Fruit fly (Drosophila melanogaster): ENCODE results near the gene lft.
A peak's percentile ranks its signal among the peaks of the same experiment; 100 is the strongest.

The lft gene

DNA sequence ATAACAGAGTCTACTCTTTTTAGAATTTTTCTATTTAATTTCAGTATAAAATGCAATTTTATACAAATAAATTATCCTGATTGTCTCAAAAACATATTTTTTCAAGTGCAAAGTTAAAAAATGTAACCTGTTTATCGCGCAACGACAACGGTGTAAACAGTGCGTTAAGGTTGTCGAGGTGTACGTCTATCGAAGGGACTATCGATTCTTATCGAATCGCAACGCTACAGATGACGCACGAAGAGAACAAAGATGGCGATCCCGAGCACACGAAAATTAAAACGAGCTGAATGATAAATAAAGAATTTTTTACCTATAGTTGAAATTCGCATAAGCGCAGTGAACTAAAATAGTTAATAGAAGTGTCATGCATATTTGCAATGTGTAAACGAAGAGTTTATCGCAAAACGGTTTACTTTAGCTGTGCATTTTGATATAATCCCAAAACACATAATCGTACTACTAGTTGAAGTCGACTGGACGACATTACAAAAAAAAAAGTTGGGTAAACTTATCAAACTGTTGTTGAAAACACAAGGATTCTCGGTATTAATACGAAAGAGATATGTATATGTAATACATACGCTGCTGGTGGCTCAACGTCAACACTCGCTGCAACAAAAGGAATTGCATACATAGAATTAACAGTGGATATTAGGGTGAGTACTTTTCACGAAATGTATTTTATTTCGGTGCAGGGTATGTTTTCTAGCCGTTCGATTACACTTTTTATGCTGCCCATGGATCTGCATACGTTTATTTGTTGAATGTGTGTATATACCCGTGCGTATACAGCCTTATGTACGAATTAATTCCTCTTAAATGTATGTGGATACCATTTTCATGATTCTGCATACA is 23.8 kb downstream of the lft start, which contains the start of gene da (continued):
- TF ChIP-seq onecut (GFP tag; IDR thresholded peaks at IDR 0.05) (peak; percentile 49), gro (GFP tag; optimal IDR thresholded peaks at IDR 0.05) (peak; percentile 61), CG11723 (GFP tag; optimal IDR thresholded peaks at IDR 0.05) (peak; percentile 77), sob (GFP tag; IDR thresholded peaks at IDR 0.05) (peak; percentile 62; the same call in 1 of the 2 replicates), Adf1 (GFP tag; IDR thresholded peaks at IDR 0.05) (no peak), Hr51 (GFP tag; optimal IDR thresholded peaks at IDR 0.05) (peak; percentile 39 to 46), CG4617 (GFP tag; optimal IDR thresholded peaks at IDR 0.05; ENCODE audit: borderline replicate concordance) (peak; percentile 49), CG4707 (GFP tag; optimal IDR thresholded peaks at IDR 0.05) (no peak), ssp (GFP tag; IDR thresholded peaks at IDR 0.05) (peak; percentile 98), H15 (GFP tag; IDR thresholded peaks at IDR 0.05) (0 out of 3 replicates have a peak, but pooled peaks have one; percentile 13), aop (GFP tag; IDR thresholded peaks at IDR 0.05) (no peak), fd3F (GFP tag; optimal IDR thresholded peaks at IDR 0.05) (peak; percentile 35), ind (GFP tag; optimal IDR thresholded peaks at IDR 0.05) (peak; percentile 51), gce (GFP tag; IDR thresholded peaks at IDR 0.05) (no peak; the same call in 2 of the 3 replicates), dimm (GFP tag; IDR thresholded peaks at IDR 0.05) (no peak), Max (GFP tag; optimal IDR thresholded peaks at IDR 0.05) (peak; percentile 5), Neu2 (GFP tag; optimal IDR thresholded peaks at IDR 0.05; ENCODE audit: borderline replicate concordance) (no peak), Rfx (GFP tag; IDR thresholded peaks at IDR 0.05) (peak; percentile 75), salm (tag; optimal IDR thresholded peaks at IDR 0.05) (peak; percentile 29), gt (GFP tag; IDR thresholded peaks at IDR 0.05) (no peak), CG13894 (tag; optimal IDR thresholded peaks at IDR 0.05) (peak; percentile 53), CG32767 (GFP tag; IDR thresholded peaks at IDR 0.05) (peak; percentile 30; the same call in 1 of the 2 replicates), grn (GFP tag; optimal IDR thresholded peaks at IDR 0.05) (peak; percentile 34), croc (GFP tag; conservative IDR thresholded peaks at IDR 0.05) (no peak), fd64A (GFP tag; optimal IDR thresholded peaks at IDR 0.05) (no peak), Dfd (GFP tag; optimal IDR thresholded peaks at IDR 0.05) (peak in 1 of 2 experiments; percentile 43), CG17568 (GFP tag; optimal IDR thresholded peaks at IDR 0.05) (peak; percentile 24), CG12155 (GFP tag; optimal IDR thresholded peaks at IDR 0.05) (peak; percentile 50), usp (GFP tag; optimal IDR thresholded peaks at IDR 0.05) (no peak), CHES-1-like (GFP tag; optimal IDR thresholded peaks at IDR 0.05) (peak; percentile 60), CG8944 (GFP tag; optimal IDR thresholded peaks at IDR 0.05) (peak; percentile 23), Ets65A (GFP tag) (peak; percentile 78), wdn (GFP tag; IDR thresholded peaks at IDR 0.05) (peak; percentile 29; the same call in 1 of the 2 replicates), CG10462 (GFP tag; optimal IDR thresholded peaks at IDR 0.05) (peak; percentile 10), CG11504 (tag; optimal IDR thresholded peaks at IDR 0.05) (peak; percentile 72), Mad (GFP tag; optimal IDR thresholded peaks at IDR 0.05) (peak; percentile 39), Gug (GFP tag; IDR thresholded peaks at IDR 0.05) (peak; percentile 62; the same call in 3 of the 4 replicates), jigr1 (GFP tag; IDR thresholded peaks at IDR 0.05) (no peak), HHEX (GFP tag; optimal IDR thresholded peaks at IDR 0.05) (peak; percentile 40), CG7372 (GFP tag; IDR thresholded peaks at IDR 0.05) (0 out of 2 replicates have a peak, but pooled peaks have one; percentile 29), NK7.1 (GFP tag; optimal IDR thresholded peaks at IDR 0.05) (no peak), B-H2 (GFP tag; optimal IDR thresholded peaks at IDR 0.05) (peak; percentile 54), cad (GFP tag; optimal IDR thresholded peaks at IDR 0.05) (no peak), CG30403 (GFP tag; optimal IDR thresholded peaks at IDR 0.05) (peak; percentile 77), CG4424 (GFP tag; optimal IDR thresholded peaks at IDR 0.05) (peak; percentile 55), CG17186 (GFP tag; optimal IDR thresholded peaks at IDR 0.05) (peak; percentile 79), sc (optimal IDR thresholded peaks at IDR 0.05) (no peak), sc (GFP tag; optimal IDR thresholded peaks at IDR 0.05) (no peak), CG1529 (GFP tag; optimal IDR thresholded peaks at IDR 0.05) (no peak), CG3281 (GFP tag; optimal IDR thresholded peaks at IDR 0.05) (peak; percentile 10)

All from whole organism, embryonic.